Fruit fly (Drosophila melanogaster) whole organism, embryonic: Measurements from ENCODE around the gene unk.

Source experiments
- Bgb ChIP-seq: fragments of 200-800 bp; sonication (Bioruptor generic); IDR thresholded peaks from 2 replicates; pipeline ENCODE4 v1.3.6; 2022; ENCODE audit warnings: missing biosample characterization, missing genetic modification characterization; ENCODE audit not compliant: partially characterized antibody
- CG10366 ChIP-seq: fragments of 200-800 bp; sonication (Bioruptor generic); IDR thresholded peaks from 2 replicates; pipeline ENCODE4 v1.3.6; 2022; ENCODE audit warnings: missing biosample characterization, missing genetic modification characterization
- CG12219 ChIP-seq: fragments of 200-800 bp; sonication (Bioruptor generic); optimal IDR thresholded peaks from 3 replicates; lab custom pipeline; 2018; ENCODE audit warnings: missing biosample characterization, mild to moderate bottlenecking, missing genetic modification characterization
- CG13296 ChIP-seq: fragments of 200-800 bp; sonication (Bioruptor generic); optimal IDR thresholded peaks from 3 replicates; lab custom pipeline; 2018; ENCODE audit warnings: missing biosample characterization, mild to moderate bottlenecking, missing genetic modification characterization
- CG14710 ChIP-seq: fragments of 200-800 bp; sonication (Bioruptor generic); optimal IDR thresholded peaks from 3 replicates; lab custom pipeline; 2019; ENCODE audit warnings: missing biosample characterization, mild to moderate bottlenecking, missing genetic modification characterization, moderate library complexity
- CG17361 ChIP-seq: fragments of 200-800 bp; sonication (Bioruptor generic); IDR thresholded peaks from 3 replicates; pipeline ENCODE4 v1.3.6; 2022; ENCODE audit warnings: missing biosample characterization, missing genetic modification characterization
- CG18619 ChIP-seq: fragments of 200-800 bp; sonication (Bioruptor generic); optimal IDR thresholded peaks from 3 replicates; lab custom pipeline; 2017; ENCODE audit warnings: missing biosample characterization, mild to moderate bottlenecking, missing genetic modification characterization
- CG2678 ChIP-seq: fragments of 200-800 bp; sonication (Bioruptor generic); optimal IDR thresholded peaks from 3 replicates; lab custom pipeline; 2019; ENCODE audit warnings: missing biosample characterization, mild to moderate bottlenecking, missing genetic modification characterization, moderate library complexity
- CG32532 ChIP-seq: fragments of 200-800 bp; sonication (Bioruptor generic); IDR thresholded peaks from 2 replicates; pipeline ENCODE4 v1.3.6; 2022; ENCODE audit warnings: missing biosample characterization, missing genetic modification characterization
- CG3838 ChIP-seq: fragments of 200-800 bp; sonication (Bioruptor generic); optimal IDR thresholded peaks from 3 replicates; lab custom pipeline; 2016; ENCODE audit warnings: missing biosample characterization, missing genetic modification characterization
- CG4707 ChIP-seq: fragments of 200-800 bp; sonication (Bioruptor generic); optimal IDR thresholded peaks from 2 replicates; lab custom pipeline; 2018; ENCODE audit warnings: missing biosample characterization, mild to moderate bottlenecking, missing genetic modification characterization, moderate library complexity
- CG6765 ChIP-seq: fragments of 200-800 bp; sonication (Bioruptor generic); optimal IDR thresholded peaks from 3 replicates; lab custom pipeline; 2017; ENCODE audit warnings: missing biosample characterization, mild to moderate bottlenecking, missing genetic modification characterization
- CG6791 ChIP-seq: fragments of 200-800 bp; sonication (Bioruptor generic); IDR thresholded peaks from 3 replicates; pipeline ENCODE4 v1.3.6; 2022; ENCODE audit warnings: missing biosample characterization, missing genetic modification characterization; ENCODE audit not compliant: partially characterized antibody
- CG7928 ChIP-seq: fragments of 200-800 bp; sonication (Bioruptor generic); optimal IDR thresholded peaks from 2 replicates; lab custom pipeline; 2017; ENCODE audit warnings: missing biosample characterization, mild to moderate bottlenecking, missing genetic modification characterization
- CG8281 ChIP-seq: fragments of 200-800 bp; sonication (Bioruptor generic); optimal IDR thresholded peaks from 2 replicates; lab custom pipeline; 2018; ENCODE audit warnings: missing biosample characterization, mild to moderate bottlenecking, missing genetic modification characterization, moderate library complexity
- CG9215 ChIP-seq: fragments of 200-800 bp; sonication (Bioruptor generic); IDR thresholded peaks from 2 replicates; pipeline ENCODE4 v1.3.6; 2022; ENCODE audit warnings: missing biosample characterization, missing genetic modification characterization
- CG9797 ChIP-seq: fragments of 200-800 bp; sonication (Bioruptor generic); optimal IDR thresholded peaks from 3 replicates; lab custom pipeline; 2018; ENCODE audit warnings: missing biosample characterization, mild to moderate bottlenecking, missing genetic modification characterization
- CG9876 ChIP-seq: fragments of 200-800 bp; sonication (Bioruptor generic); optimal IDR thresholded peaks from 2 replicates; lab custom pipeline; 2016; ENCODE audit warnings: missing biosample characterization, missing genetic modification characterization
- CkIIα-i1 ChIP-seq: fragments of 200-800 bp; sonication (Bioruptor generic); IDR thresholded peaks from 2 replicates; pipeline ENCODE4 v1.3.6; 2022; ENCODE audit warnings: missing biosample characterization, missing genetic modification characterization
- Dref ChIP-seq: fragments of 200-800 bp; sonication (Bioruptor generic); IDR thresholded peaks from 2 replicates; pipeline ENCODE4 v1.3.6; 2022; ENCODE audit warnings: missing biosample characterization, missing genetic modification characterization
- Eip74EF ChIP-seq, 2 experiments: fragments of 200-800 bp in 1 of 2; fragments of >200 bp in 1 of 2; sonication (Bioruptor generic) in 1 of 2; optimal IDR thresholded peaks; 2 replicates each; lab custom pipeline; 2017 to 2019; ENCODE audit warnings: missing biosample characterization in 2 of 2, missing genetic modification characterization in 2 of 2, mild to moderate bottlenecking in 1 of 2, moderate library complexity in 1 of 2
- Ets65A ChIP-seq: fragments of 200-800 bp; sonication (Bioruptor generic); peaks from one replicate; lab custom pipeline; 2016; ENCODE audit warnings: missing biosample characterization, missing genetic modification characterization
- Gsc ChIP-seq: fragments of 200-800 bp; sonication (Bioruptor generic); IDR thresholded peaks from 2 replicates; pipeline ENCODE4 v1.3.6; 2022; ENCODE audit warnings: missing biosample characterization, missing genetic modification characterization
- HmgD ChIP-seq: fragments of 200-800 bp; sonication (Bioruptor generic); optimal IDR thresholded peaks from 3 replicates; lab custom pipeline; 2016; ENCODE audit warnings: missing biosample characterization, missing genetic modification characterization
- Hsf ChIP-seq: fragments of 200-800 bp; sonication (Bioruptor generic); optimal IDR thresholded peaks from 3 replicates; lab custom pipeline; 2016; ENCODE audit warnings: missing biosample characterization, missing genetic modification characterization
- Oaz ChIP-seq: fragments of 200-800 bp; sonication (Bioruptor generic); IDR thresholded peaks from 2 replicates; pipeline ENCODE4 v1.3.6; 2022; ENCODE audit warnings: missing biosample characterization, missing genetic modification characterization
- Oli ChIP-seq: fragments of 200-800 bp; sonication (Bioruptor generic); optimal IDR thresholded peaks from 2 replicates; lab custom pipeline; 2018; ENCODE audit warnings: missing biosample characterization, mild to moderate bottlenecking, missing genetic modification characterization, moderate library complexity
- Rfx ChIP-seq: fragments of 200-800 bp; sonication (Bioruptor generic); IDR thresholded peaks from 2 replicates; pipeline ENCODE4 v1.3.6; 2022; ENCODE audit warnings: missing biosample characterization, missing genetic modification characterization
- Tbp ChIP-seq: fragments of >200 bp; optimal IDR thresholded peaks from 2 replicates; lab custom pipeline; 2018; ENCODE audit warnings: missing biosample characterization, missing genetic modification characterization
- Trl ChIP-seq, 3 experiments: fragments of >200 bp in 2 of 3; fragments of 200-800 bp in 1 of 3; sonication (Bioruptor generic) in 1 of 3; optimal IDR thresholded peaks; 2 replicates in 1 of 3; 3 replicates in 2 of 3; lab custom pipeline; 2016 to 2017; ENCODE audit warnings: missing biosample characterization in 1 of 3, missing genetic modification characterization in 1 of 3
- Xrp1 ChIP-seq: fragments of 200-800 bp; sonication (Bioruptor generic); IDR thresholded peaks from 2 replicates; pipeline ENCODE4 v1.3.6; 2022; ENCODE audit warnings: missing biosample characterization, missing genetic modification characterization
- ase ChIP-seq: fragments of 200-800 bp; sonication (Bioruptor generic); IDR thresholded peaks from 3 replicates; pipeline ENCODE4 v1.3.6; 2022; ENCODE audit warnings: missing biosample characterization, missing genetic modification characterization
- gro ChIP-seq: fragments of 200-800 bp; sonication (Bioruptor generic); optimal IDR thresholded peaks from 2 replicates; lab custom pipeline; 2016; ENCODE audit warnings: missing biosample characterization, missing genetic modification characterization
- hbn ChIP-seq: fragments of 200-800 bp; sonication (Bioruptor generic); IDR thresholded peaks from 2 replicates; pipeline ENCODE4 v1.3.6; 2022; ENCODE audit warnings: missing biosample characterization, missing genetic modification characterization; ENCODE audit not compliant: partially characterized antibody
- hkb ChIP-seq, 2 experiments: fragments of 200-800 bp in 1 of 2; fragments of >200 bp in 1 of 2; sonication (Bioruptor generic) in 1 of 2; IDR thresholded peaks in 1 of 2; optimal IDR thresholded peaks in 1 of 2; 2 replicates each; pipeline versions ENCODE4 v1.3.6 to Lab custom; 2017 to 2022; ENCODE audit warnings: missing biosample characterization in 1 of 2, missing genetic modification characterization in 1 of 2
- kah ChIP-seq: fragments of 200-800 bp; sonication (Bioruptor generic); optimal IDR thresholded peaks from 2 replicates; lab custom pipeline; 2018; ENCODE audit warnings: missing biosample characterization, mild to moderate bottlenecking, missing genetic modification characterization
- lbe ChIP-seq: fragments of 200-800 bp; sonication (Bioruptor generic); optimal IDR thresholded peaks from 2 replicates; lab custom pipeline; 2016; ENCODE audit warnings: missing biosample characterization, mild to moderate bottlenecking, missing genetic modification characterization
- nom ChIP-seq: fragments of 200-800 bp; sonication (Bioruptor generic); optimal IDR thresholded peaks from 2 replicates; lab custom pipeline; 2017; ENCODE audit warnings: missing biosample characterization, missing genetic modification characterization, mild to moderate bottlenecking, moderate library complexity, missing genetic modification reagents
- oc ChIP-seq: fragments of 200-800 bp; sonication (Bioruptor generic); optimal IDR thresholded peaks from 2 replicates; lab custom pipeline; 2018; ENCODE audit warnings: missing biosample characterization, mild to moderate bottlenecking, missing genetic modification characterization, moderate library complexity
- org-1 ChIP-seq: fragments of 200-800 bp; sonication (Bioruptor generic); optimal IDR thresholded peaks from 2 replicates; lab custom pipeline; 2017; ENCODE audit warnings: missing biosample characterization, missing genetic modification characterization
- pan ChIP-seq, 4 experiments: fragments of >200 bp in 3 of 4; fragments of 200-800 bp in 1 of 4; sonication (Bioruptor generic) in 1 of 4; optimal IDR thresholded peaks in 3 of 4; IDR thresholded peaks in 1 of 4; 2 replicates each; pipeline versions ENCODE4 v1.3.6 to Lab custom; 2017 to 2022; ENCODE audit warnings: missing biosample characterization in 2 of 4, missing genetic modification characterization in 2 of 4, mixed read lengths in 1 of 4
- pb ChIP-seq: fragments of 200-800 bp; sonication (Bioruptor generic); optimal IDR thresholded peaks from 3 replicates; lab custom pipeline; 2016; ENCODE audit warnings: missing biosample characterization, missing genetic modification characterization
- pros ChIP-seq: fragments of 200-800 bp; sonication (Bioruptor generic); optimal IDR thresholded peaks from 3 replicates; lab custom pipeline; 2019; ENCODE audit warnings: missing biosample characterization, mild to moderate bottlenecking, missing genetic modification characterization, moderate library complexity
- row ChIP-seq: fragments of 200-800 bp; sonication (Bioruptor generic); IDR thresholded peaks from 3 replicates; pipeline ENCODE4 v1.3.6; 2022; ENCODE audit warnings: missing biosample characterization, missing genetic modification characterization
- slp2 ChIP-seq: fragments of 200-800 bp; sonication (Bioruptor generic); optimal IDR thresholded peaks from 2 replicates; lab custom pipeline; 2016; ENCODE audit warnings: missing biosample characterization, missing genetic modification characterization
- vvl ChIP-seq: fragments of 200-800 bp; sonication (Bioruptor generic); IDR thresholded peaks from 2 replicates; pipeline ENCODE4 v1.3.6; 2022; ENCODE audit warnings: missing biosample characterization, missing genetic modification characterization

unk gene

dm6 chr3R:23189958-23190900 is 32.6 kb upstream of the unk start (continued):
- peak; percentile 88 for TF ChIP-seq CG2678
- peak; percentile 94 for TF ChIP-seq row (GFP tag; lab: Robert Waterston, UW)
- no peak for TF ChIP-seq Gsc
- peak; percentile 79 for TF ChIP-seq gro
- TF ChIP-seq CG6765, result peak; percentile 60
- TF ChIP-seq CG17361 (GFP tag; lab: Robert Waterston, UW), result peak; percentile 75
- TF ChIP-seq CG9876 (GFP tag; lab: Kevin White, UChicago), result peak; percentile 55
- peak; percentile 54 for TF ChIP-seq oc (tag; lab: Kevin White, UChicago)
- TF ChIP-seq CG14710 (tag; lab: Kevin White, UChicago), result peak; percentile 39
- TF ChIP-seq CG3838 (GFP tag; lab: Kevin White, UChicago), result peak; percentile 26
- TF ChIP-seq CG32532 (GFP tag; lab: Robert Waterston, UW), result peak; percentile 81
- TF ChIP-seq ase (GFP tag; lab: Robert Waterston, UW), result peak; percentile 70; the same call in 2 of the 3 replicates
- no peak for TF ChIP-seq CkIIα-i1 (GFP tag; lab: Robert Waterston, UW)
- no peak for TF ChIP-seq pros (GFP tag; lab: Kevin White, UChicago)
- TF ChIP-seq HmgD (GFP tag; lab: Kevin White, UChicago), result peak; percentile 29
- TF ChIP-seq Rfx (GFP tag; lab: Robert Waterston, UW), result peak; percentile 88
- peak in 1 of 2 experiments; percentile 57 for TF ChIP-seq Eip74EF (GFP tag; optimal IDR thresholded peaks at IDR 0.05; lab: Kevin White, UChicago)
- peak; percentile 55 for TF ChIP-seq pb (GFP tag; lab: Kevin White, UChicago)
- peak; percentile 96 for TF ChIP-seq CG8281
- TF ChIP-seq CG18619 (GFP tag; lab: Kevin White, UChicago), result peak; percentile 59
- peak; percentile 64 for TF ChIP-seq org-1 (GFP tag; lab: Kevin White, UChicago)
- TF ChIP-seq Trl (optimal IDR thresholded peaks at IDR 0.05; lab: Kevin White, UChicago), result peak; percentile 53 to 93
- TF ChIP-seq Trl (GFP tag; optimal IDR thresholded peaks at IDR 0.05; lab: Kevin White, UChicago), result peak; percentile 50
- TF ChIP-seq Dref (GFP tag; lab: Robert Waterston, UW), result no peak
- peak; percentile 70 for TF ChIP-seq Hsf (GFP tag; lab: Kevin White, UChicago)
- TF ChIP-seq CG6791, result no peak
- peak; percentile 27 for TF ChIP-seq CG7928 (GFP tag; lab: Kevin White, UChicago)
- peak; percentile 76 for TF ChIP-seq vvl
- TF ChIP-seq CG10366, result peak; percentile 75
- peak; percentile 75 for TF ChIP-seq slp2 (GFP tag; lab: Kevin White, UChicago)
- peak; percentile 90 for TF ChIP-seq lbe (GFP tag; lab: Kevin White, UChicago)
- TF ChIP-seq Xrp1 (GFP tag; lab: Robert Waterston, UW), result peak; percentile 73
- peak; percentile 7 for TF ChIP-seq kah
- TF ChIP-seq Oaz (GFP tag; lab: Robert Waterston, UW), result peak; percentile 65
- TF ChIP-seq CG4707 (GFP tag; lab: Kevin White, UChicago), result peak; percentile 51
- no peak for TF ChIP-seq pan (optimal IDR thresholded peaks at IDR 0.05; lab: Kevin White, UChicago)
- peak in 1 of 2 experiments; percentile 74 for TF ChIP-seq pan (GFP tag; optimal IDR thresholded peaks at IDR 0.05 in 1 of 2, IDR thresholded peaks at IDR 0.05 in 1 of 2)
- TF ChIP-seq CG9215 (GFP tag; lab: Robert Waterston, UW), result peak; percentile 44; the same call in 1 of the 2 replicates
- TF ChIP-seq nom (GFP tag; lab: Kevin White, UChicago), result peak; percentile 71
- no peak for TF ChIP-seq hkb (optimal IDR thresholded peaks at IDR 0.05; lab: Kevin White, UChicago)
- TF ChIP-seq hkb (GFP tag; IDR thresholded peaks at IDR 0.05; lab: Robert Waterston, UW), result peak; percentile 80
- TF ChIP-seq hbn (GFP tag; lab: Robert Waterston, UW), result no peak
- TF ChIP-seq CG13296 (GFP tag; lab: Kevin White, UChicago), result peak; percentile 78
- no peak for TF ChIP-seq CG9797 (GFP tag; lab: Kevin White, UChicago)
- TF ChIP-seq Ets65A (GFP tag; lab: Kevin White, UChicago), result peak; percentile 94
- TF ChIP-seq Oli (tag; lab: Kevin White, UChicago), result peak; percentile 83
- peak; percentile 80 for TF ChIP-seq CG12219 (GFP tag; lab: Kevin White, UChicago)
- no peak for TF ChIP-seq Tbp (GFP tag; lab: Kevin White, UChicago)
- TF ChIP-seq Bgb (GFP tag; lab: Robert Waterston, UW), result peak; percentile 13; the same call in 1 of the 2 replicates
